Worm (Caenorhabditis elegans) whole organism, L1 larva: Measurements from ENCODE around the gene ceh-13.

Experiments used
- alr-1 ChIP-seq: fragments of 200-800 bp; sonication (Bioruptor generic); optimal IDR thresholded peaks from 2 replicates; lab custom pipeline; 2018; ENCODE audit warnings: borderline replicate concordance, mild to moderate bottlenecking, missing genetic modification characterization, missing compliant biosample characterization
- ceh-63 ChIP-seq: fragments of 200-800 bp; sonication (Bioruptor generic); optimal IDR thresholded peaks from 2 replicates; lab custom pipeline; 2018; ENCODE audit warnings: mild to moderate bottlenecking, missing genetic modification characterization, missing compliant biosample characterization
- hpl-2 ChIP-seq: fragments of 150-350 bp; optimal IDR thresholded peaks from 2 replicates; lab custom pipeline; 2014; ENCODE audit warnings: missing biosample characterization, missing genetic modification reagents, missing genetic modification characterization
- lin-13 ChIP-seq: fragments of 150-350 bp; optimal IDR thresholded peaks from 2 replicates; lab custom pipeline; 2014; ENCODE audit warnings: missing biosample characterization, missing genetic modification reagents, missing genetic modification characterization
- lin-39 ChIP-seq: fragments of 150-350 bp; optimal IDR thresholded peaks from 2 replicates; lab custom pipeline; 2014; ENCODE audit warnings: missing biosample characterization, missing genetic modification reagents, missing genetic modification characterization
- mdl-1 ChIP-seq, 2 experiments: fragments of 150-350 bp; optimal IDR thresholded peaks; 2 replicates each; lab custom pipeline; 2014 to 2017; ENCODE audit warnings: missing biosample characterization in 2 of 2, missing genetic modification characterization in 2 of 2, inconsistent platforms in 1 of 2
- skn-1 ChIP-seq: fragments of 150-350 bp; optimal IDR thresholded peaks from 2 replicates; lab custom pipeline; 2014; ENCODE audit warnings: missing biosample characterization, missing genetic modification characterization
- snu-23 ChIP-seq: sonication (generic microtip); optimal IDR thresholded peaks from 2 replicates; lab custom pipeline; 2016; ENCODE audit warnings: missing genetic modification characterization, missing compliant biosample characterization

- TF ChIP-seq skn-1 (tag; lab: Kevin White, UChicago) (no peak), ceh-63 (no peak), hpl-2 (GFP tag; lab: Kevin White, UChicago) (no peak), mdl-1 (tag; optimal IDR thresholded peaks at IDR 0.05; lab: Kevin White, UChicago) (no peak), snu-23 (GFP tag; lab: Kevin White, UChicago) (no peak), lin-39 (no peak), lin-13 (GFP tag; lab: Kevin White, UChicago) (no peak), alr-1 (tag; lab: Kevin White, UChicago) (no peak)
Measured at ce11 chrIII:7588214-7588613, 32.8 kb downstream of the ceh-13 start, which contains the start of gene R13A5.15.
